Worm (Caenorhabditis elegans): ENCODE results near the gene hrde-1.

DNA sequence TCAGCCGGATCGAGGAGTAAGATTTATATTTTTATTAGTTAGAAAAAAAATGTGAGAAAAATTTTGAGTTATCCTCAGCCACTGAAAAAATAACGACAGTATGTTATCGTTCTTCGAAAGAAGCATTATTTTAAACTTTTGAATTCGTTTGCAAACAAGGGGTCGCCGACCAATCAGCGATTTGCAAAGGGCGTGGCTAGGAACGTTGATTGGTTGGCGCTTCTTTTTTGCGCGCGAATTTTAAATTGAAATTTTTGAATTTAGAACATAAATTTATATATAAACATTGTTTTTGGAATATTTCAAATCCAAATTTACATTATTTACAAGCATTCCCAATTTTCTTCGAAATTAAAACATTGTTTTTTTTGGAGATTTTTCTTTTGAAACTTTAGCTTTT lies 32.8 kb downstream of the hrde-1 start:
- no peak for TF ChIP-seq ama-1 (optimal IDR thresholded peaks at IDR 0.05)
- TF ChIP-seq hmg-4 (GFP tag; optimal IDR thresholded peaks at IDR 0.05): no peak
- no peak for TF ChIP-seq sea-1 (GFP tag; conservative IDR thresholded peaks at IDR 0.05)
- TF ChIP-seq tbx-37 (GFP tag; conservative IDR thresholded peaks at IDR 0.05): no peak
- TF ChIP-seq hnd-1 (tag; optimal IDR thresholded peaks at IDR 0.05): no peak
- no peak for TF ChIP-seq B0310.2 (tag; optimal IDR thresholded peaks at IDR 0.05)
- TF ChIP-seq pes-1 (GFP tag; IDR thresholded peaks at IDR 0.05): no peak
- no peak for TF ChIP-seq hmbx-1 (tag; optimal IDR thresholded peaks at IDR 0.05)
- TF ChIP-seq ceh-13 (GFP tag; optimal IDR thresholded peaks at IDR 0.05): no peak
- no peak for TF ChIP-seq ceh-36 (tag; optimal IDR thresholded peaks at IDR 0.05)
- TF ChIP-seq tra-4 (tag; optimal IDR thresholded peaks at IDR 0.05): no peak
- TF ChIP-seq aly-1 (tag; optimal IDR thresholded peaks at IDR 0.05): no peak
- TF ChIP-seq F13C5.2 (tag; optimal IDR thresholded peaks at IDR 0.05): no peak
- no peak for TF ChIP-seq flt-1 (GFP tag; IDR thresholded peaks at IDR 0.05)
